Fruit fly (Drosophila melanogaster): Measurements from ENCODE around the gene CG15465.

The CG15465 gene

DNA sequence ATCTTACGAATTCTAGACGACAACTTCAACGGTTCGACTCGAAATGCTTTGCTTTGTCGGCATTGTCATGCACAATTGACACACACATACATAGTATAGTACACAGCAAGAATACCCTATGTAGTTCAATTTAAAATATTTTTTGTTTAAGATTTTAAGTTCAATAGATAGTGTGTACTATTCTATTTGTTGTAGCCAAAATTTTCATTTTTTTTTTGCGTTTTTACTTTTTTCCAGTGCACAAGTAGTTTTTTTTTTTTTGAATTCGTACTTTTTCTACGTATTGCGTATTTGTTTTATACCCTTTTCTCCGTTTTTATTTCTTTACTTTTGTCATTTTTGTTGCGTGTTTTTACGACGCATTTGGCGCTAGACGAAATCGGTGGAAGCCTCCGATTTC lies 23.6 kb upstream of the CG15465 start (continued):
- TF ChIP-seq CG9727 (GFP tag; optimal IDR thresholded peaks at IDR 0.05) (peak; percentile 24), Trl (optimal IDR thresholded peaks at IDR 0.05) (no peak), Trl (GFP tag; optimal IDR thresholded peaks at IDR 0.05) (peak; percentile 8), CG2202 (tag; optimal IDR thresholded peaks at IDR 0.05) (no peak), B-H2 (GFP tag; optimal IDR thresholded peaks at IDR 0.05) (no peak), trem (tag; optimal IDR thresholded peaks at IDR 0.05) (no peak), CG8765 (GFP tag; IDR thresholded peaks at IDR 0.05) (no peak; the same call in 1 of the 2 replicates), stwl (tag; optimal IDR thresholded peaks at IDR 0.05) (no peak), sc (optimal IDR thresholded peaks at IDR 0.05) (no peak), sc (GFP tag; optimal IDR thresholded peaks at IDR 0.05) (no peak), NC2β (GFP tag; optimal IDR thresholded peaks at IDR 0.05) (no peak), Ravus (GFP tag; IDR thresholded peaks at IDR 0.05) (no peak), repo (GFP tag; optimal IDR thresholded peaks at IDR 0.05) (no peak), wek (GFP tag; optimal IDR thresholded peaks at IDR 0.05) (no peak), CG2678 (tag; optimal IDR thresholded peaks at IDR 0.05) (no peak), tap (tag; optimal IDR thresholded peaks at IDR 0.05) (no peak), CG34224 (GFP tag; IDR thresholded peaks at IDR 0.05; ENCODE audit: partially characterized antibody) (no peak), CG11504 (tag; optimal IDR thresholded peaks at IDR 0.05) (peak; percentile 34), Drgx (GFP tag; IDR thresholded peaks at IDR 0.05) (no peak), oc (tag; optimal IDR thresholded peaks at IDR 0.05) (no peak), wdn (GFP tag; IDR thresholded peaks at IDR 0.05) (no peak), CG6175 (GFP tag; IDR thresholded peaks at IDR 0.05) (no peak), aop (GFP tag; IDR thresholded peaks at IDR 0.05) (no peak), CG12769 (tag; optimal IDR thresholded peaks at IDR 0.05) (no peak), ftz-f1 (GFP tag; optimal IDR thresholded peaks at IDR 0.05) (no peak), MBD-R2 (GFP tag; IDR thresholded peaks at IDR 0.05) (no peak), CG7786 (GFP tag; optimal IDR thresholded peaks at IDR 0.05) (no peak), ems (GFP tag; optimal IDR thresholded peaks at IDR 0.05) (no peak), chinmo (GFP tag; IDR thresholded peaks at IDR 0.05; ENCODE audit: partially characterized antibody) (no peak), Hand (GFP tag; optimal IDR thresholded peaks at IDR 0.05) (no peak), al (GFP tag; IDR thresholded peaks at IDR 0.05) (0 out of 2 replicates have a peak, but pooled peaks have one; percentile 23), yki (optimal IDR thresholded peaks at IDR 0.05) (no peak), CG31441 (GFP tag; IDR thresholded peaks at IDR 0.05) (no peak), dpn (GFP tag; optimal IDR thresholded peaks at IDR 0.05) (peak in 1 of 2 experiments; percentile 27)

DNA sequence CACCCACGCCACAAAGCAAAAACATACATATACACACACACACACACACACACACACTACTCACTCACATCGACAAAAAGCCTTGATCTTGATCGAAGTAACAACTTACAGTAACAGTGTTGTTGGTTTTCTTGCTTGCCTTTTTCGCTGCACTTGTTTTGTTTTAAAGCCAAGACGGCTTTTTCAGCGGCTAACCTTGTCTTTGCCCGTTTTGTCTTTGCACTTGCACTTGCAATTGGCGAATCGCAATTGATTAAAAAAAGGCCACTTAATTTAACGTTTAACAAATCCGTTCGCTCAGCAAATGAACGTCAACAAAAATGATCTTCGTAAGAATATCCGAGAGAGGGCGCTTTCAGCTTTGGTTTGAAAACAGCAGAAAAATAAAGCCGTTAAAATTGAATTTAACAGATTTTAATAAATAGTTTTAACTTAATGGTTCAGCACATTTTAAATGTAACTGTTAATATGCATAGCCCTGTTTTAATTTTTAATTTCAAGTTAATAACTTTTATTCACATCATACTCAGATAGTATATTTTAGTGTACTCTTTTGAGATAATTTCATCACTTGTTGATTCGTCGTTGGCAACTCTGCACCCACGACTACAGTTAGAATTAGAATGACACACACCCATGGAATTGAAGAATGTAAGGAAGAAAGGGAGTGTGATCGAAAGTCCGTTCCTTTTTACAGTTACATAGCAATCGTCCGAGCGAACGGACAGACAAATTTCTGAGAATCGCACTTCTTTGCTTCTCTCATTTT lies 21.8 kb upstream of the CG15465 start:
- TF ChIP-seq MBD-R2 (GFP tag; IDR thresholded peaks at IDR 0.05) = no peak
- TF ChIP-seq cg (GFP tag; optimal IDR thresholded peaks at IDR 0.05) = peak; percentile 34
- peak; percentile 31 for TF ChIP-seq sens (GFP tag)
- TF ChIP-seq CrebB (tag; optimal IDR thresholded peaks at IDR 0.05) = no peak
- TF ChIP-seq psq (GFP tag; optimal IDR thresholded peaks at IDR 0.05) = no peak
- 0 out of 4 replicates have a peak, but pooled peaks have one; percentile 10 for TF ChIP-seq chinmo (GFP tag; IDR thresholded peaks at IDR 0.05; ENCODE audit: partially characterized antibody)
- TF ChIP-seq CTCF (GFP tag; optimal IDR thresholded peaks at IDR 0.05) = peak; percentile 88
- peak; percentile 14 for TF ChIP-seq Myb (GFP tag; optimal IDR thresholded peaks at IDR 0.05)

DNA sequence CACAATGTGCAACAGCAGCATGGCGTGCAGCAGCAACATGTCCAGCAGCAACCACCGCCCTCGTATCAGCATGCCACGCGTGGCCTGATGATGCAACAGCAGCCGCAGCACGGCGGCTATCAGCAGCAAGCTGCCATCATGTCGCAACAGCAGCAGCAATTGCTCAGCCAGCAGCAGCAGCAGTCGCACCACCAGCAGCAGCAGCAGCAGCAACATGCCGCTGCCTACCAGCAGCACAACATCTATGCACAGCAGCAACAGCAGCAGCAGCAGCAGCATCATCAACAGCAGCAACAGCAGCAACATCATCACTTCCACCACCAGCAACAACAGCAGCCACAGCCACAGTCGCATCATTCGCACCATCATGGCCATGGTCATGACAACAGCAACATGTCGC lies 18.9 kb upstream of the CG15465 start:
- TF ChIP-seq CG8478 (optimal IDR thresholded peaks at IDR 0.05) = no peak
- TF ChIP-seq phol (tag; optimal IDR thresholded peaks at IDR 0.05) = no peak
- peak in 1 of 2 experiments; percentile 70 for TF ChIP-seq Dfd (GFP tag; optimal IDR thresholded peaks at IDR 0.05)
- TF ChIP-seq da (GFP tag; optimal IDR thresholded peaks at IDR 0.05) = no peak
- TF ChIP-seq Hr39 (optimal IDR thresholded peaks at IDR 0.05) = peak; percentile 2
- no peak for TF ChIP-seq org-1 (GFP tag; optimal IDR thresholded peaks at IDR 0.05)
- TF ChIP-seq Oli (tag; optimal IDR thresholded peaks at IDR 0.05) = no peak
